Worm (Caenorhabditis elegans): ENCODE data around the gene srbc-84.

srbc-84 gene

DNA sequence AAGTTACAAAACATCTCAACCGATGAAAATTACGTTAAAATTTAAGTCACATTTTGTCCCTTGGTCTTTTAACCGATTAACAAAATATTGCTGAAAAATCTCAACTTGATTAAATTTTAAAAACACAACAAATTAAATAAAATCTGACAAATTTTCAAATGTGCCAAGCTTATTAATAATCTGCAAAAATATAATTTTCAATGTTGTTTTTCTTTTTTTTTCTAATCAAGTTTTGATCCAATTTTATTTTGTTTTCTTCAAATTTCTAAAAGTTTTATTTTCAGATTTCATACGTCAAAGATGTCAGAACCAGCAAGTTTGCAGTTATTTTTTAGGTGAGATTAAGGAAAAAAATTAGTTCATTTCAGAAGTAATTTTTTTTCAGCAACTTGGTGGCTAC lies 37.6 kb downstream of the srbc-84 start, which contains the start of gene srw-87:
TSS of gene srw-87 (plus strand) at position 301 of the 400 bp plus-strand sequence.
- TF ChIP-seq ztf-4 (tag; optimal IDR thresholded peaks at IDR 0.05): no peak
- no peak for TF ChIP-seq nfya-1 (tag; optimal IDR thresholded peaks at IDR 0.05; ENCODE audit: insufficient read depth)
- TF ChIP-seq nhr-237 (tag; optimal IDR thresholded peaks at IDR 0.05): no peak
- TF ChIP-seq lin-39 (tag; optimal IDR thresholded peaks at IDR 0.05): no peak
- no peak for TF ChIP-seq aly-2 (tag; optimal IDR thresholded peaks at IDR 0.05)
- TF ChIP-seq ceh-16 (tag; optimal IDR thresholded peaks at IDR 0.05): no peak
- TF ChIP-seq nhr-12 (tag; optimal IDR thresholded peaks at IDR 0.05): no peak
- TF ChIP-seq elt-3 (tag; optimal IDR thresholded peaks at IDR 0.05): no peak
- no peak for TF ChIP-seq sea-2 (GFP tag; optimal IDR thresholded peaks at IDR 0.05)
- TF ChIP-seq pha-4 (tag; optimal IDR thresholded peaks at IDR 0.05): no peak
- TF ChIP-seq elt-1 (tag; optimal IDR thresholded peaks at IDR 0.05): no peak
- no peak for TF ChIP-seq ZK546.5 (tag; optimal IDR thresholded peaks at IDR 0.05)
- TF ChIP-seq egl-27 (tag; optimal IDR thresholded peaks at IDR 0.05): no peak
- no peak for TF ChIP-seq nhr-76 (tag; optimal IDR thresholded peaks at IDR 0.05)
- TF ChIP-seq fkh-2 (tag; optimal IDR thresholded peaks at IDR 0.05): no peak
- TF ChIP-seq lsy-12 (tag; optimal IDR thresholded peaks at IDR 0.05): no peak
- TF ChIP-seq nhr-11 (tag; optimal IDR thresholded peaks at IDR 0.05): no peak
- TF ChIP-seq fkh-10 (GFP tag; optimal IDR thresholded peaks at IDR 0.05): no peak

DNA sequence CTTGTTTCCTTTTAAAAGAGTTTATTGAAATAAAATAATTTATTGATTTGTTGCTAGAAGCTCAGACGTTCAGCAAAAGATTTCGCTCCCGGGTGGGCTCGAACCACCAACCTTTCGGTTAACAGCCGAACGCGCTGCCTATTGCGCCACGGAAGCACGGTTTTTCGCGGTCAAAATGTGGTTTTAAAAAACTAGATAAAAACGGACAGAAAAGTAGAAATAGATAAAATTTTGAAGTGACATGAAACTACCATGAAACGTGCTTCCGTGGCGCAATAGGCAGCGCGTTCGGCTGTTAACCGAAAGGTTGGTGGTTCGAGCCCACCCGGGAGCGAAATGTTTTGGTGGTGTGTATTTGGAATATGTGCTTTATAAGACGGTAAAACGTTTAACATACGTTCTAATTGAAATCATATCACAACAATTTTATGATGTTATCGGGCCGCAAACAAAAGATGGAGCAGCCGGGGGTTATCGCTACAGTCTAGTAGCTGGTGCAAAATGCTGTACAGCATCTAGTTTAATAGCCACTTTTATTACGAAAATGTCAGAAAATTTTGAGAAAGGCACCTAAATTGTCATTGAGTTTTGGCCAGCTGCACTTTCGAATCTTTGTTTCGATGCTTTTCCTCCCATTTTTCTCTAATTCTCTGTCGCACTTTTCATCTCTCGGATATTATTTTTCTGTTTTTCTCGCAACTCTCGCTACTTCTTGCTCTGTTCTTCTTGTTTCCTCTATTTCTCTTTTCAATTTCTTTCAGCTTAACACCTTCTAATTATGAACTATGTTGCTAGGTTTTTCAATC lies 39.7 kb downstream of the srbc-84 start, which contains the start of gene slc-9B.2:
TSS of gene slc-9B.2 (plus strand) at position 756 of the 806 bp plus-strand sequence.
- TF ChIP-seq nfya-1 (tag; optimal IDR thresholded peaks at IDR 0.05; ENCODE audit: insufficient read depth): peak; percentile 18
- peak; percentile 66 for TF ChIP-seq elt-2 (tag; optimal IDR thresholded peaks at IDR 0.05)

DNA sequence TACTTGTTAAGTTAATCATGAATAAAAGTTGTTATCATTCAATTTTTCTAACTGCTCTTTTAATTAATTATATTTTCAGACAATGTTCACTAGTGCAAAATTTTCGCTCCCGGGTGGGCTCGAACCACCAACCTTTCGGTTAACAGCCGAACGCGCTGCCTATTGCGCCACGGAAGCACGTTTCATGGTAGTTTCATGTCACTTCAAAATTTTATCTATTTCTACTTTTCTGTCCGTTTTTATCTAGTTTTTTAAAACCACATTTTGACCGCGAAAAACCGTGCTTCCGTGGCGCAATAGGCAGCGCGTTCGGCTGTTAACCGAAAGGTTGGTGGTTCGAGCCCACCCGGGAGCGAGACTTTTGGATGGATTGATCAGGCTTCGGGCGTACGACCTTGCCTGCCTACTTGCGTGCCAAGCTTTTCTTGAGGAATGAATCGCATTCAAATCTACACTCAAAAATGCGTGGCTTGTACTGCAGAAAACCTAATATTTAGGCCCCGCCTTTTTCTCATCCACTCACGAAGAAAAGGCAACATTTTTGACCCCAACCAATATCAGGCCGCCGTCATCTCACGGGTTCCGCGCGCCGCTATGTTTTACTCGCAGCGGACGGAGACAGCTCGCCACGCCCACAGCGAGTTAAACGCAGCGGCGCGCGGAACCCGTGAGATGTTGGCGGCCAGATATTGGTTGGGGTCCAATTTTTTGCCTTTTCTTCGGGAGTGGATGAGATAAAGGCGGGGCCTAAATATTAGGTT lies 42.9 kb downstream of the srbc-84 start:
- TF ChIP-seq elt-2 (tag; optimal IDR thresholded peaks at IDR 0.05): peak; percentile 25

DNA sequence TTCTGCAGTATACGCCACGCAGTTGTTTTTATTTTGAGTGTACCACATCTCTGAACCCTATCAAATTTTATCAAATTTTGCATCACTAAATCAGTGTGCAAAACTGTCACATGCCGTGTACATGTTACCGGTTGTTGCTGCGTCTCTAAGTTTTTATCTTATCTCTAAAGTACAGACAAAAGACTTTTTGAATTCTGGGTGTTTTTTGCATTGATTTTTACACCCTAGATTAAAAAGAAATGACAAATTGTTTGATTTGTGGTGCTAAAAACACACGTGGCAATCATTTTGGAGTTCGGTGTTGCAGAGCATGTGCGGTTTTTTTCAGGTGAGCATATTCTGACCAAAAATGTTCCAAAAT lies 43.5 kb downstream of the srbc-84 start, which contains the start of gene nhr-193:
TSS of gene nhr-193 (plus strand) at position 51 of the 361 bp plus-strand sequence.
- TF ChIP-seq fkh-10 (GFP tag; optimal IDR thresholded peaks at IDR 0.05): no peak
- no peak for TF ChIP-seq nhr-28 (tag; optimal IDR thresholded peaks at IDR 0.05)
- no peak for TF ChIP-seq pha-4 (tag; optimal IDR thresholded peaks at IDR 0.05)
- peak; percentile 74 for TF ChIP-seq elt-2 (tag; optimal IDR thresholded peaks at IDR 0.05)
- TF ChIP-seq mml-1 (tag; optimal IDR thresholded peaks at IDR 0.05): no peak
- no peak for TF ChIP-seq tbx-2 (tag; optimal IDR thresholded peaks at IDR 0.05)
- TF ChIP-seq hmg-11 (tag; optimal IDR thresholded peaks at IDR 0.05): no peak
- TF ChIP-seq ztf-11 (tag; optimal IDR thresholded peaks at IDR 0.05): no peak
- no peak for TF ChIP-seq unc-39 (tag; optimal IDR thresholded peaks at IDR 0.05)
- TF ChIP-seq R02D3.7 (tag; optimal IDR thresholded peaks at IDR 0.05): no peak
- TF ChIP-seq nhr-23 (tag; optimal IDR thresholded peaks at IDR 0.05): no peak
- no peak for TF ChIP-seq nhr-67 (tag; optimal IDR thresholded peaks at IDR 0.05)
- no peak for TF ChIP-seq nhr-43 (tag; optimal IDR thresholded peaks at IDR 0.05; ENCODE audit: poor library complexity, severe bottlenecking)
- TF ChIP-seq egl-27 (tag; optimal IDR thresholded peaks at IDR 0.05): no peak
- TF ChIP-seq lin-15B (tag; optimal IDR thresholded peaks at IDR 0.05): no peak
- TF ChIP-seq nhr-25 (tag; optimal IDR thresholded peaks at IDR 0.05): no peak
- TF ChIP-seq egl-5 (tag; optimal IDR thresholded peaks at IDR 0.05): no peak
- no peak for TF ChIP-seq ztf-4 (tag; optimal IDR thresholded peaks at IDR 0.05)
- no peak for TF ChIP-seq ama-1 (optimal IDR thresholded peaks at IDR 0.05)
- TF ChIP-seq pqm-1 (tag; optimal IDR thresholded peaks at IDR 0.05): peak; percentile 88
- TF ChIP-seq ceh-16 (tag; optimal IDR thresholded peaks at IDR 0.05): no peak
- TF ChIP-seq jun-1 (tag; optimal IDR thresholded peaks at IDR 0.05): peak; percentile 6
- no peak for TF ChIP-seq ceh-82 (tag; optimal IDR thresholded peaks at IDR 0.05)
- TF ChIP-seq fkh-2 (tag; optimal IDR thresholded peaks at IDR 0.05): no peak
- no peak for TF ChIP-seq unc-62 (GFP tag; optimal IDR thresholded peaks at IDR 0.05)
- TF ChIP-seq aly-2 (tag; optimal IDR thresholded peaks at IDR 0.05): no peak
